Worm (Caenorhabditis elegans) whole organism, L1 larva: ENCODE data around the gene acbp-8.

Source experiments
- ama-1 ChIP-seq: fragments of 150-350 bp; optimal IDR thresholded peaks from 2 replicates; lab custom pipeline; 2014
- blmp-1 ChIP-seq: fragments of 150-350 bp; optimal IDR thresholded peaks from 2 replicates; lab custom pipeline; 2014; ENCODE audit warnings: missing biosample characterization, missing genetic modification characterization
- ceh-82 ChIP-seq, 3 experiments: fragments of 150-350 bp in 1 of 3; sonication (generic microtip) in 2 of 3; optimal IDR thresholded peaks; 2 replicates each; lab custom pipeline; 2014 to 2017; ENCODE audit warnings: missing biosample characterization in 3 of 3, missing genetic modification characterization in 3 of 3
- ceh-88 ChIP-seq: fragments of 200-800 bp; sonication (Bioruptor generic); IDR thresholded peaks from 2 replicates; pipeline ENCODE4 v1.3.6; 2022; ENCODE audit warnings: missing genetic modification characterization, missing compliant biosample characterization
- ces-1 ChIP-seq: fragments of 150-350 bp; optimal IDR thresholded peaks from 2 replicates; lab custom pipeline; 2014; ENCODE audit warnings: missing biosample characterization, missing genetic modification reagents, missing genetic modification characterization
- elt-2 ChIP-seq: sonication (generic microtip); optimal IDR thresholded peaks from 2 replicates; lab custom pipeline; 2016; ENCODE audit warnings: missing genetic modification characterization, mild to moderate bottlenecking, inconsistent platforms, missing compliant biosample characterization, missing genetic modification reagents
- lin-39 ChIP-seq: fragments of 150-350 bp; optimal IDR thresholded peaks from 2 replicates; lab custom pipeline; 2014; ENCODE audit warnings: missing biosample characterization, missing genetic modification reagents, missing genetic modification characterization
- nhr-12 ChIP-seq: sonication (generic microtip); optimal IDR thresholded peaks from 2 replicates; lab custom pipeline; 2017; ENCODE audit warnings: missing biosample characterization, missing genetic modification characterization
- nhr-77 ChIP-seq: fragments of 150-350 bp; optimal IDR thresholded peaks from 2 replicates; lab custom pipeline; 2014; ENCODE audit warnings: missing biosample characterization, missing genetic modification characterization
- sox-4 ChIP-seq: sonication (generic microtip); optimal IDR thresholded peaks from 2 replicates; lab custom pipeline; 2016; ENCODE audit warnings: missing genetic modification characterization, missing compliant biosample characterization
- tlp-1 ChIP-seq: fragments of 150-350 bp; optimal IDR thresholded peaks from 2 replicates; lab custom pipeline; 2014; ENCODE audit warnings: missing biosample characterization, missing genetic modification characterization
- ztf-11 ChIP-seq, 2 experiments: sonication (generic microtip); optimal IDR thresholded peaks; 2 replicates each; lab custom pipeline; 2016 to 2017; ENCODE audit warnings: missing genetic modification characterization in 2 of 2, missing biosample characterization in 1 of 2, missing compliant biosample characterization in 1 of 2

ce11 chrIII:2597753-2598152, 31.1 kb upstream of the acbp-8 start, which contains the start of gene mdt-19:
- TF ChIP-seq blmp-1 (tag; lab: Kevin White, UChicago) (no peak), ces-1 (GFP tag; lab: Kevin White, UChicago) (no peak), elt-2 (tag; lab: Kevin White, UChicago) (no peak), nhr-12 (tag; lab: Kevin White, UChicago) (no peak), ama-1 (lab: Kevin White, UChicago) (no peak), ceh-88 (GFP tag; lab: Robert Waterston, UW) (no peak), tlp-1 (no peak), ztf-11 (tag; optimal IDR thresholded peaks at IDR 0.05; lab: Kevin White, UChicago) (no peak), nhr-77 (tag; lab: Kevin White, UChicago) (no peak), lin-39 (no peak), sox-4 (tag; lab: Kevin White, UChicago) (no peak), ceh-82 (tag; optimal IDR thresholded peaks at IDR 0.05; lab: Kevin White, UChicago) (no peak)
